Fruit fly (Drosophila melanogaster) whole organism, pupa: Measurements from ENCODE around the gene Srp54k.

ENCODE experiments used
- CG10348 ChIP-seq: fragments of 200-800 bp; sonication (Bioruptor generic); IDR thresholded peaks from 2 replicates; pipeline ENCODE4 v1.3.6; 2022; ENCODE audit warnings: missing biosample characterization, missing genetic modification characterization
- CG12605 ChIP-seq: fragments of 200-800 bp; sonication (Bioruptor generic); IDR thresholded peaks from 2 replicates; pipeline ENCODE4 v1.3.6; 2022; ENCODE audit warnings: missing biosample characterization, missing genetic modification characterization
- CG13204 ChIP-seq: fragments of 200-800 bp; sonication (Bioruptor generic); optimal IDR thresholded peaks from 2 replicates; lab custom pipeline; 2018; ENCODE audit warnings: missing biosample characterization, mild to moderate bottlenecking, missing genetic modification characterization, moderate library complexity
- CG14655 ChIP-seq: fragments of 200-800 bp; sonication (Bioruptor generic); optimal IDR thresholded peaks from 3 replicates; lab custom pipeline; 2017; ENCODE audit warnings: mild to moderate bottlenecking, missing biosample characterization, missing genetic modification reagents, missing genetic modification characterization
- CG15710 ChIP-seq: fragments of 200-800 bp; sonication (Bioruptor generic); optimal IDR thresholded peaks from 2 replicates; lab custom pipeline; 2018; ENCODE audit warnings: missing biosample characterization, mild to moderate bottlenecking, missing genetic modification characterization, moderate library complexity
- CG17806 ChIP-seq: fragments of 200-800 bp; sonication (Bioruptor generic); optimal IDR thresholded peaks from 2 replicates; lab custom pipeline; 2018; ENCODE audit warnings: missing biosample characterization, mild to moderate bottlenecking, missing genetic modification characterization, moderate library complexity
- CG32121 ChIP-seq: fragments of 200-800 bp; sonication (Bioruptor generic); IDR thresholded peaks from 2 replicates; pipeline ENCODE4 v1.3.6; 2022; ENCODE audit warnings: missing biosample characterization, missing genetic modification characterization
- CG34367 ChIP-seq: fragments of 200-800 bp; sonication (Bioruptor generic); optimal IDR thresholded peaks from 2 replicates; lab custom pipeline; 2018; ENCODE audit warnings: missing biosample characterization, mild to moderate bottlenecking, missing genetic modification characterization
- CG4496 ChIP-seq: fragments of 200-800 bp; sonication (Bioruptor generic); IDR thresholded peaks from 3 replicates; pipeline ENCODE4 v1.3.6; 2022; ENCODE audit warnings: missing biosample characterization, missing genetic modification characterization
- CG8159 ChIP-seq: fragments of 200-800 bp; sonication (Bioruptor generic); optimal IDR thresholded peaks from 3 replicates; lab custom pipeline; 2018; ENCODE audit warnings: missing biosample characterization, mild to moderate bottlenecking, missing genetic modification characterization, moderate library complexity
- CG8301 ChIP-seq: fragments of 200-800 bp; sonication (Bioruptor generic); optimal IDR thresholded peaks from 2 replicates; lab custom pipeline; 2018; ENCODE audit warnings: missing biosample characterization, mild to moderate bottlenecking, missing genetic modification characterization
- CG9948 ChIP-seq: fragments of 200-800 bp; sonication (Bioruptor generic); optimal IDR thresholded peaks from 2 replicates; lab custom pipeline; 2018; ENCODE audit warnings: missing biosample characterization, mild to moderate bottlenecking, missing genetic modification characterization, moderate library complexity
- D1 ChIP-seq: fragments of 200-800 bp; sonication (Bioruptor generic); optimal IDR thresholded peaks from 2 replicates; lab custom pipeline; 2018; ENCODE audit warnings: missing biosample characterization, mild to moderate bottlenecking, missing genetic modification characterization, moderate library complexity
- EcR ChIP-seq: fragments of 200-800 bp; sonication (Bioruptor generic); optimal IDR thresholded peaks from 3 replicates; lab custom pipeline; 2019; ENCODE audit warnings: missing biosample characterization, missing genetic modification characterization, mild to moderate bottlenecking, moderate library complexity, missing genetic modification reagents
- Ets98B ChIP-seq: fragments of 200-800 bp; sonication (Bioruptor generic); IDR thresholded peaks from 2 replicates; pipeline ENCODE4 v1.3.6; 2022; ENCODE audit warnings: missing biosample characterization, missing genetic modification characterization
- Pif1A ChIP-seq: fragments of 200-800 bp; sonication (Bioruptor generic); optimal IDR thresholded peaks from 3 replicates; lab custom pipeline; 2016; ENCODE audit warnings: missing biosample characterization, missing genetic modification characterization
- Pif1B ChIP-seq: fragments of 200-800 bp; sonication (Bioruptor generic); optimal IDR thresholded peaks from 3 replicates; lab custom pipeline; 2016; ENCODE audit warnings: missing biosample characterization, missing genetic modification characterization
- Snoo ChIP-seq: fragments of 200-800 bp; sonication (Bioruptor generic); optimal IDR thresholded peaks from 3 replicates; lab custom pipeline; 2017; ENCODE audit warnings: missing biosample characterization, mild to moderate bottlenecking, missing genetic modification characterization, inconsistent platforms
- fd96Ca ChIP-seq: fragments of 200-800 bp; sonication (Bioruptor generic); IDR thresholded peaks from 3 replicates; pipeline ENCODE4 v1.3.6; 2022; ENCODE audit warnings: missing biosample characterization, missing genetic modification characterization
- gl ChIP-seq: fragments of 200-800 bp; sonication (Bioruptor generic); optimal IDR thresholded peaks from 2 replicates; lab custom pipeline; 2018; ENCODE audit warnings: missing biosample characterization, mild to moderate bottlenecking, missing genetic modification characterization
- rn ChIP-seq: fragments of 200-800 bp; sonication (Bioruptor generic); IDR thresholded peaks from 2 replicates; pipeline ENCODE4 v1.3.6; 2022; ENCODE audit warnings: missing biosample characterization, missing genetic modification characterization

Srp54k gene

DNA sequence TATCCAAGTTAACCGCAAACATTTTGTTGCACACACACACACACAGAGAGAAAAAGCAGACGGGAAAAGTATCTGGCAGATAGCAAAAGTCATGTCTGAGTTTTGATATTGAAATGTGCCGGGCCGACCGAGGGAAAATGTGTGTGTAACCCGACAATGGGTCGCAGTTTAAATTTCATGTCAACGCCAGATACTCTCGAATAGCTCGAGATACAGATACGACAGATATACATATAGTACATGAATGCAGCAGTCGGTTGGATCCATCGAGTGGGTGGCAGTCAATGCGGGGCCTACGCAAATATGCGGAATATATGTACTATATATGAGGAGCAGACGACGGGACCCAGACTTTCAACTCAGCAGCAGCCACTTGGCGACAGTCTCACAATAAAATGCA lies 23.6 kb downstream of the Srp54k start:
- TF ChIP-seq CG4496 (GFP tag; lab: Robert Waterston, UW), result 0 out of 3 replicates have a peak, but pooled peaks have one; percentile 14
- TF ChIP-seq CG8301, result no peak
- no peak for TF ChIP-seq gl (tag; lab: Kevin White, UChicago)
- TF ChIP-seq EcR (GFP tag; lab: Kevin White, UChicago), result peak; percentile 58
- TF ChIP-seq CG14655 (GFP tag; lab: Kevin White, UChicago), result peak; percentile 20
- TF ChIP-seq D1 (tag; lab: Kevin White, UChicago), result no peak
- no peak for TF ChIP-seq CG12605
- no peak for TF ChIP-seq CG34367 (tag; lab: Kevin White, UChicago)
- peak; percentile 17 for TF ChIP-seq CG13204 (GFP tag; lab: Kevin White, UChicago)
- TF ChIP-seq Pif1B, result no peak
- no peak for TF ChIP-seq Ets98B
- no peak for TF ChIP-seq CG10348
- no peak for TF ChIP-seq CG8159
- no peak for TF ChIP-seq rn
- TF ChIP-seq fd96Ca (GFP tag; lab: Robert Waterston, UW), result no peak

DNA sequence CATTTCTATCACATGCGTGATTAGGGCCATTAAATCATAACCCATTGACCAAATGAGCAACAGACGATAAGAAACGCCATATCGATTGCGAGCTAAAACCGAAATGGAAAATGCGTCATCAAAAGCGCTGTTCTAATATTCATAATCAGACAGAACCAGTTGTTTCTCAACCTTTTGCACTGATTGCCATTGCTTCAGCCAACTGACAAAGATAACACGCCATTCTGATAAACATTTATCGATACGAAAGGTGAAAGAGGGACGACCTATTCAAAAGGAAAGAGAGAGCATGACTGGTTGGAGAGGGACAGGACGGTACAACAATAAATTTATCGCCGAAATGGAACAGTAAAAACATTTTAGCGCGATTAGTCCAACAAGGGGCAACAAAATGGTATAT lies 24.3 kb downstream of the Srp54k start:
- TF ChIP-seq CG9948, result no peak
- no peak for TF ChIP-seq CG12605
- TF ChIP-seq EcR (GFP tag; lab: Kevin White, UChicago), result peak; percentile 81

DNA sequence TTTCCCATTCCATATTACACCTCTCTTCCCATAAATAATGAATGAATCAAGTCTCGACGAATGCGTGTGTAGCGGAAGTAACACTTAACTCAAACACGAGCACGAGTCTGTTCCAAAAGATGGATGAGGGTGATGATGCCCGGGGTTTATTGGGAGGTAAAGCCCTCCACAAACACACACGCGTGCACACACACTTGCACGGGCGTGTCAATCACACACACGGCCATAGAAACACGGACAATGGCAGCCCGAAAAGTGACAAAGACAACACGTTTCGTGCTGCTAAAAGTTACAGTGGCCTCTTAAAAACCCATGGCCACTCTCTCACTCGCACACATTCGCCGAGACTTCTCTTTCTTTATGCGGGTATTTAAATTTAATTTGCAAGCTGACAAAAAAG lies 26.4 kb downstream of the Srp54k start:
- no peak for TF ChIP-seq gl (tag; lab: Kevin White, UChicago)
- TF ChIP-seq CG34367 (tag; lab: Kevin White, UChicago), result no peak
- TF ChIP-seq CG12605, result no peak
- no peak for TF ChIP-seq CG13204 (GFP tag; lab: Kevin White, UChicago)
- no peak for TF ChIP-seq CG10348
- TF ChIP-seq CG9948, result no peak
- no peak for TF ChIP-seq Pif1A (GFP tag; lab: Kevin White, UChicago)
- no peak for TF ChIP-seq D1 (tag; lab: Kevin White, UChicago)
- no peak for TF ChIP-seq Ets98B
- TF ChIP-seq CG32121 (GFP tag; lab: Robert Waterston, UW), result no peak

DNA sequence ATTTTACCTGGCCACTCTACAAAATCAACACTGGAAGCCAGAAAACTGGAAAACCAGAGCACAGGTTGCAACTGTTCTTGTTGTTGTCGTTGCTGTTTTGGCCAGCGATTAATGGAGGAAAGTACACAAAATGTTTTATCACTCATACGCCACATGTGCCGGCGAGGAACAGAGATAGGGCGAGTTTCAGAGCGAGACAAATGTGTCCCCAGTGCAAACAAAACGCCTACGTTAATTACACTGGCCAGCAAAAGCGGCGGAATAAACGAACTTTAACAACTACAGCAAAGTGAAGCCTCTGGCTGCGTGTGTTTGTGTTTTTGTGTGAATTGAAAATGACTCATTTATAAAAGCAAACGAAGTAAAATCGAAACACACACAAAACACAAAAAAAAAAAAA lies 27.7 kb downstream of the Srp54k start:
- TF ChIP-seq CG8301 (no peak), CG4496 (GFP tag; lab: Robert Waterston, UW) (no peak), CG8159 (no peak), Pif1A (GFP tag; lab: Kevin White, UChicago) (no peak), rn (no peak), CG12605 (no peak), CG10348 (no peak), gl (tag; lab: Kevin White, UChicago) (no peak), EcR (GFP tag; lab: Kevin White, UChicago) (no peak), CG15710 (no peak)

dm6 chr3L:5180968-5181612 lies 28.6 kb downstream of the Srp54k start:
- TF ChIP-seq CG13204 (GFP tag; lab: Kevin White, UChicago) (no peak), D1 (tag; lab: Kevin White, UChicago) (no peak), CG8159 (no peak), Ets98B (no peak), CG15710 (no peak), CG32121 (GFP tag; lab: Robert Waterston, UW) (no peak), Pif1A (GFP tag; lab: Kevin White, UChicago) (no peak), CG9948 (no peak), gl (tag; lab: Kevin White, UChicago) (no peak), EcR (GFP tag; lab: Kevin White, UChicago) (no peak), fd96Ca (GFP tag; lab: Robert Waterston, UW) (no peak), CG12605 (no peak), Snoo (tag; lab: Kevin White, UChicago) (no peak), CG4496 (GFP tag; lab: Robert Waterston, UW) (no peak), CG17806 (tag; lab: Kevin White, UChicago) (no peak), rn (no peak), CG8301 (no peak), CG34367 (tag; lab: Kevin White, UChicago) (no peak)

DNA sequence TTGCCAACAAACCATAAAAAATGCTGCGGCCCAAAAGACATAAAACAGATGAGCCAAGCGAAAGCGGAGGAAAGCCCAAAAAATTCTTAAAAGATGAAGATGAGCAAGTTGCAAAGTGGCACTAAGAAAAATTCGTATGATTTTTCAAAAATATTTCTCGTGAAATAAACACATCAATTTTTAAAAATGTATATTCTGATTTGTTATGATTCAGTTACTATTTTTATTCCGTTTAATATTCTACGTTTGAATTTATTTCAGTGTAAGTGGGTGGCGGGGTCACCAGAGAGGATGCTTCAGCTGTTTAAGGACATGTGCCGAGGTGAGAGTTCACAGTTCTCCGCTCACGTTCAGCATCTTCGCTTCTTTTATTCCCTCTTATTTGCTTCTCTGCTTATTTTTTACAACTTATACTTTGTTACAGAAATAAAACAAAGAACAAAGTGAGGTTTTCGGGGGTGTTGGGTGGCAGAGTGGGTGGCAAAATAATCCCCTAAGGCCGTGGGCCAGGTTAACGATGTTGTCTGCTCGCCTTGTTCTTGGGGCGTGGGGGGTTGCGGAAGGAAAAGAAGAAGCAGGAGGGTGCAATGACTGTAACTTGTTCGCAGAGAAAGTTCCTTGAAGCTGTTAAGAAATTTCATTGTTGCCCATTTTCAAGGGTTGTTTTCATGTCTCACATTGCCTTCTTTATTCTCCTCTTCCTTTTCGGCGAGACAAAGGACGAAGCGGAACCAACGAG lies 29.9 kb downstream of the Srp54k start:
- TF ChIP-seq EcR (GFP tag; lab: Kevin White, UChicago), result no peak
- peak; percentile 40; the same call in 1 of the 3 replicates for TF ChIP-seq CG4496 (GFP tag; lab: Robert Waterston, UW)
- TF ChIP-seq CG34367 (tag; lab: Kevin White, UChicago), result no peak
- no peak for TF ChIP-seq rn
- TF ChIP-seq CG17806 (tag; lab: Kevin White, UChicago), result peak; percentile 28
- peak; percentile 17 for TF ChIP-seq CG9948
- no peak for TF ChIP-seq CG10348
- no peak for TF ChIP-seq fd96Ca (GFP tag; lab: Robert Waterston, UW)
- TF ChIP-seq CG13204 (GFP tag; lab: Kevin White, UChicago), result no peak
- TF ChIP-seq CG14655 (GFP tag; lab: Kevin White, UChicago), result peak; percentile 18
- no peak for TF ChIP-seq Pif1B
- TF ChIP-seq Snoo (tag; lab: Kevin White, UChicago), result peak; percentile 11
- TF ChIP-seq CG15710, result peak; percentile 21
- TF ChIP-seq CG12605, result no peak
- no peak for TF ChIP-seq Ets98B
- TF ChIP-seq D1 (tag; lab: Kevin White, UChicago), result no peak
- peak; percentile 52 for TF ChIP-seq CG8159
- peak; percentile 30 for TF ChIP-seq Pif1A (GFP tag; lab: Kevin White, UChicago)
- peak; percentile 16 for TF ChIP-seq CG8301
- no peak for TF ChIP-seq CG32121 (GFP tag; lab: Robert Waterston, UW)
- no peak for TF ChIP-seq gl (tag; lab: Kevin White, UChicago)
